Fruit fly (Drosophila melanogaster) whole organism, embryonic: Measurements from ENCODE around the gene CG7156.

Source experiments
- Asciz ChIP-seq: fragments of 200-800 bp; sonication (Bioruptor generic); optimal IDR thresholded peaks from 2 replicates; lab custom pipeline; 2017; ENCODE audit warnings: missing biosample characterization, mild to moderate bottlenecking, missing genetic modification characterization, missing genetic modification reagents
- Atf-2 ChIP-seq: fragments of 200-800 bp; sonication (Bioruptor generic); optimal IDR thresholded peaks from 2 replicates; lab custom pipeline; 2016; ENCODE audit warnings: missing biosample characterization, missing genetic modification characterization
- Bgb ChIP-seq: fragments of 200-800 bp; sonication (Bioruptor generic); IDR thresholded peaks from 2 replicates; pipeline ENCODE4 v1.3.6; 2022; ENCODE audit warnings: missing biosample characterization, missing genetic modification characterization; ENCODE audit not compliant: partially characterized antibody
- BtbVII ChIP-seq: fragments of 200-800 bp; sonication (Bioruptor generic); optimal IDR thresholded peaks from 3 replicates; lab custom pipeline; 2017; ENCODE audit warnings: missing biosample characterization, mild to moderate bottlenecking, missing genetic modification characterization
- CG10267 ChIP-seq: fragments of 200-800 bp; sonication (Bioruptor generic); optimal IDR thresholded peaks from 2 replicates; lab custom pipeline; 2018; ENCODE audit warnings: missing biosample characterization, mild to moderate bottlenecking, missing genetic modification characterization, moderate library complexity
- CG10654 ChIP-seq: fragments of 200-800 bp; sonication (Bioruptor generic); optimal IDR thresholded peaks from 2 replicates; lab custom pipeline; 2016; ENCODE audit warnings: missing biosample characterization, missing genetic modification characterization
- CG11723 ChIP-seq: fragments of 200-800 bp; sonication (Bioruptor generic); optimal IDR thresholded peaks from 2 replicates; lab custom pipeline; 2017; ENCODE audit warnings: missing biosample characterization, mild to moderate bottlenecking, missing genetic modification characterization
- CG1233 ChIP-seq: fragments of 200-800 bp; sonication (Bioruptor generic); optimal IDR thresholded peaks from 4 replicates; lab custom pipeline; 2018; ENCODE audit warnings: missing biosample characterization, mild to moderate bottlenecking, missing genetic modification characterization
- CG13624 ChIP-seq: fragments of 200-800 bp; sonication (Bioruptor generic); optimal IDR thresholded peaks from 2 replicates; lab custom pipeline; 2016; ENCODE audit warnings: missing biosample characterization, missing genetic modification characterization
- CG14710 ChIP-seq: fragments of 200-800 bp; sonication (Bioruptor generic); optimal IDR thresholded peaks from 3 replicates; lab custom pipeline; 2019; ENCODE audit warnings: missing biosample characterization, mild to moderate bottlenecking, missing genetic modification characterization, moderate library complexity
- CG18262 ChIP-seq: fragments of 200-800 bp; optimal IDR thresholded peaks from 3 replicates; lab custom pipeline; 2019; ENCODE audit warnings: missing biosample characterization, mild to moderate bottlenecking, missing genetic modification characterization, moderate library complexity
- CG1832 ChIP-seq: fragments of 200-800 bp; sonication (Bioruptor generic); optimal IDR thresholded peaks from 2 replicates; lab custom pipeline; 2017; ENCODE audit warnings: missing biosample characterization, mild to moderate bottlenecking, missing genetic modification characterization, inconsistent platforms
- CG30403 ChIP-seq: fragments of 200-800 bp; sonication (Bioruptor generic); optimal IDR thresholded peaks from 3 replicates; lab custom pipeline; 2016; ENCODE audit warnings: missing biosample characterization, missing genetic modification characterization
- CG3407 ChIP-seq: fragments of 200-800 bp; sonication (Bioruptor generic); optimal IDR thresholded peaks from 2 replicates; lab custom pipeline; 2018; ENCODE audit warnings: missing biosample characterization, mild to moderate bottlenecking, missing genetic modification characterization
- CG3838 ChIP-seq: fragments of 200-800 bp; sonication (Bioruptor generic); optimal IDR thresholded peaks from 3 replicates; lab custom pipeline; 2016; ENCODE audit warnings: missing biosample characterization, missing genetic modification characterization
- CG4360 ChIP-seq: fragments of 200-800 bp; sonication (Bioruptor generic); IDR thresholded peaks from 2 replicates; pipeline ENCODE4 v1.3.6; 2022; ENCODE audit warnings: missing biosample characterization, missing genetic modification characterization
- CG6683 ChIP-seq: fragments of 200-800 bp; sonication (Bioruptor generic); optimal IDR thresholded peaks from 2 replicates; lab custom pipeline; 2017; ENCODE audit warnings: missing biosample characterization, mild to moderate bottlenecking, missing genetic modification characterization, missing genetic modification reagents
- CG6689 ChIP-seq: fragments of 200-800 bp; sonication (Bioruptor generic); IDR thresholded peaks from 2 replicates; pipeline ENCODE4 v1.3.6; 2022; ENCODE audit warnings: missing biosample characterization, missing genetic modification characterization
- CG6765 ChIP-seq: fragments of 200-800 bp; sonication (Bioruptor generic); optimal IDR thresholded peaks from 3 replicates; lab custom pipeline; 2017; ENCODE audit warnings: missing biosample characterization, mild to moderate bottlenecking, missing genetic modification characterization
- CG6813 ChIP-seq: fragments of 200-800 bp; sonication (Bioruptor generic); optimal IDR thresholded peaks from 2 replicates; lab custom pipeline; 2017; ENCODE audit warnings: missing biosample characterization, missing genetic modification characterization, mild to moderate bottlenecking, moderate library complexity, missing genetic modification reagents
- CG7372 ChIP-seq: fragments of 200-800 bp; sonication (Bioruptor generic); IDR thresholded peaks from 2 replicates; pipeline ENCODE4 v1.3.6; 2022; ENCODE audit warnings: missing biosample characterization, missing genetic modification characterization
- CG9437 ChIP-seq: fragments of 200-800 bp; sonication (Bioruptor generic); optimal IDR thresholded peaks from 2 replicates; lab custom pipeline; 2018; ENCODE audit warnings: missing biosample characterization, mild to moderate bottlenecking, missing genetic modification characterization
- ERR ChIP-seq: fragments of 200-800 bp; sonication (Bioruptor generic); optimal IDR thresholded peaks from 2 replicates; lab custom pipeline; 2016; ENCODE audit warnings: missing biosample characterization, missing genetic modification characterization
- Hsf ChIP-seq: fragments of 200-800 bp; sonication (Bioruptor generic); optimal IDR thresholded peaks from 3 replicates; lab custom pipeline; 2016; ENCODE audit warnings: missing biosample characterization, missing genetic modification characterization
- Max ChIP-seq: fragments of 200-800 bp; sonication (Bioruptor generic); optimal IDR thresholded peaks from 2 replicates; lab custom pipeline; 2016; ENCODE audit warnings: missing biosample characterization, mild to moderate bottlenecking, missing genetic modification characterization
- Mes4 ChIP-seq: fragments of 200-800 bp; sonication (Bioruptor generic); optimal IDR thresholded peaks from 2 replicates; lab custom pipeline; 2016; ENCODE audit warnings: missing biosample characterization, missing genetic modification characterization
- NK7.1 ChIP-seq: fragments of 200-800 bp; sonication (Bioruptor generic); optimal IDR thresholded peaks from 3 replicates; lab custom pipeline; 2016; ENCODE audit warnings: missing biosample characterization, missing genetic modification characterization
- Stat92E ChIP-seq, 3 experiments: fragments of >200 bp in 2 of 3; fragments of 200-800 bp in 1 of 3; sonication (Bioruptor generic) in 1 of 3; optimal IDR thresholded peaks; 2 replicates each; lab custom pipeline; 2017 to 2019; ENCODE audit warnings: missing biosample characterization in 3 of 3, missing genetic modification characterization in 3 of 3, mild to moderate bottlenecking in 1 of 3, moderate library complexity in 1 of 3
- Trl ChIP-seq, 3 experiments: fragments of >200 bp in 2 of 3; fragments of 200-800 bp in 1 of 3; sonication (Bioruptor generic) in 1 of 3; optimal IDR thresholded peaks; 2 replicates in 1 of 3; 3 replicates in 2 of 3; lab custom pipeline; 2016 to 2017; ENCODE audit warnings: missing biosample characterization in 1 of 3, missing genetic modification characterization in 1 of 3
- bsh ChIP-seq, 2 experiments: fragments of 200-800 bp; sonication (Bioruptor generic); optimal IDR thresholded peaks; 2 replicates each; lab custom pipeline; 2017 to 2018; ENCODE audit warnings: mild to moderate bottlenecking in 2 of 2, missing biosample characterization in 2 of 2, missing genetic modification characterization in 2 of 2, moderate library complexity in 1 of 2
- da ChIP-seq: fragments of 200-800 bp; sonication (Bioruptor generic); optimal IDR thresholded peaks from 2 replicates; lab custom pipeline; 2016; ENCODE audit warnings: missing biosample characterization, missing genetic modification characterization
- dan ChIP-seq: fragments of 200-800 bp; sonication (Bioruptor generic); IDR thresholded peaks from 2 replicates; pipeline ENCODE4 v1.3.6; 2022; ENCODE audit warnings: missing biosample characterization, missing genetic modification characterization
- emc ChIP-seq: fragments of 200-800 bp; sonication (Bioruptor generic); optimal IDR thresholded peaks from 2 replicates; lab custom pipeline; 2016; ENCODE audit warnings: missing biosample characterization, missing genetic modification characterization
- fru ChIP-seq: fragments of >200 bp; optimal IDR thresholded peaks from 2 replicates; lab custom pipeline; 2017
- gem ChIP-seq: fragments of 200-800 bp; sonication (Bioruptor generic); optimal IDR thresholded peaks from 2 replicates; lab custom pipeline; 2019; ENCODE audit warnings: missing biosample characterization, mild to moderate bottlenecking, missing genetic modification characterization, moderate library complexity
- jumu ChIP-seq: fragments of 200-800 bp; sonication (Bioruptor generic); optimal IDR thresholded peaks from 3 replicates; lab custom pipeline; 2016; ENCODE audit warnings: missing biosample characterization, missing genetic modification characterization
- kah ChIP-seq: fragments of 200-800 bp; sonication (Bioruptor generic); optimal IDR thresholded peaks from 2 replicates; lab custom pipeline; 2018; ENCODE audit warnings: missing biosample characterization, mild to moderate bottlenecking, missing genetic modification characterization
- kay ChIP-seq: fragments of 200-800 bp; sonication (Bioruptor generic); optimal IDR thresholded peaks from 2 replicates; lab custom pipeline; 2016; ENCODE audit warnings: missing biosample characterization, missing genetic modification characterization
- kni ChIP-seq: fragments of 200-800 bp; sonication (Bioruptor generic); optimal IDR thresholded peaks from 3 replicates; lab custom pipeline; 2017; ENCODE audit warnings: mild to moderate bottlenecking, missing biosample characterization, missing genetic modification reagents, missing genetic modification characterization
- lab ChIP-seq: fragments of 200-800 bp; sonication (Bioruptor generic); optimal IDR thresholded peaks from 3 replicates; lab custom pipeline; 2017; ENCODE audit warnings: missing biosample characterization, missing genetic modification characterization, mild to moderate bottlenecking, moderate library complexity, missing genetic modification reagents
- luna ChIP-seq: fragments of 200-800 bp; sonication (Bioruptor generic); optimal IDR thresholded peaks from 2 replicates; lab custom pipeline; 2016; ENCODE audit warnings: missing biosample characterization, missing genetic modification characterization
- maf-S ChIP-seq: fragments of 200-800 bp; sonication (Bioruptor generic); optimal IDR thresholded peaks from 2 replicates; lab custom pipeline; 2016; ENCODE audit warnings: missing biosample characterization, missing genetic modification characterization
- mirr ChIP-seq: fragments of 200-800 bp; sonication (Bioruptor generic); optimal IDR thresholded peaks from 3 replicates; lab custom pipeline; 2018; ENCODE audit warnings: missing biosample characterization, mild to moderate bottlenecking, missing genetic modification characterization
- onecut ChIP-seq: fragments of 200-800 bp; sonication (Bioruptor generic); IDR thresholded peaks from 2 replicates; pipeline ENCODE4 v1.3.6; 2022; ENCODE audit warnings: missing biosample characterization, missing genetic modification characterization
- p53 ChIP-seq: fragments of 200-800 bp; sonication (Bioruptor generic); optimal IDR thresholded peaks from 2 replicates; lab custom pipeline; 2016; ENCODE audit warnings: missing biosample characterization, missing genetic modification characterization
- pan ChIP-seq, 4 experiments: fragments of >200 bp in 3 of 4; fragments of 200-800 bp in 1 of 4; sonication (Bioruptor generic) in 1 of 4; optimal IDR thresholded peaks in 3 of 4; IDR thresholded peaks in 1 of 4; 2 replicates each; pipeline versions ENCODE4 v1.3.6 to Lab custom; 2017 to 2022; ENCODE audit warnings: missing biosample characterization in 2 of 4, missing genetic modification characterization in 2 of 4, mixed read lengths in 1 of 4
- run ChIP-seq: fragments of 200-800 bp; sonication (Bioruptor generic); optimal IDR thresholded peaks from 3 replicates; lab custom pipeline; 2018; ENCODE audit warnings: missing biosample characterization, mild to moderate bottlenecking, missing genetic modification characterization
- tap ChIP-seq: fragments of 200-800 bp; optimal IDR thresholded peaks from 3 replicates; lab custom pipeline; 2019; ENCODE audit warnings: missing biosample characterization, mild to moderate bottlenecking, missing genetic modification characterization, moderate library complexity
- twi ChIP-seq: fragments of 200-800 bp; optimal IDR thresholded peaks from 2 replicates; lab custom pipeline; 2019; ENCODE audit warnings: missing biosample characterization, mild to moderate bottlenecking, missing genetic modification characterization, moderate library complexity

The CG7156 gene

DNA sequence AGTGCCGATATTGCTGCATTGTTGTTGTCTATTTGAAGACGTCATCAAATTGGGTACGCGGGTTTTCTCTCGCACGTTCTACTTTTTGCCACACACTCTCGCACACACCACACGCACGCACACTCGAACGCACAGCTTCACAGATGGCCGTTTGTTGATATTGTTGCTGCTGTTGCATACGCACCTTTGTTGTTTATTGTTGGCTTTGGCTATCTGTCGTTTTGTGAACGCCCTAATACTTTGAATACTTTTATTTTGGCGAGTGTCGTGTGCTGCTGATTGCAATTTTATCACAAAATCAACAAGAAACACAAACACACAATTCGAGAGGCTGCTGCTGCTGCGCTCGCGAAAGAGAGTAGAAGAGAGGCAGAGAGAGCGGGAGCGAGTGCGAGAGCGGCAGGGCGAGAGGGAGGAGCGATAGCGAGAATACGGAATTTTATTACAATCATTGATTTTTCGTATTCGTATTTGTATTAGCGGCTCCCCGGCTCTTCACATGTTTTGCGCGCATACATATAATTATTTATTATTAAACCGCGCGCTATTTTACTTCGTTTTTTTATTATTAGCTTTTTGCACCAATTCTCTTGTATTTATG is 43.3 kb downstream of the CG7156 start (continued):
- peak; percentile 62 for TF ChIP-seq kni (GFP tag; lab: Kevin White, UChicago)
- peak; percentile 37 for TF ChIP-seq kay (GFP tag; lab: Kevin White, UChicago)
- TF ChIP-seq CG7372 (GFP tag; lab: Robert Waterston, UW): no peak
- TF ChIP-seq Mes4: peak; percentile 38
- peak; percentile 4 for TF ChIP-seq Max (GFP tag; lab: Kevin White, UChicago)
- peak; percentile 99 to 100 for TF ChIP-seq Trl (optimal IDR thresholded peaks at IDR 0.05; lab: Kevin White, UChicago)
- peak; percentile 85 for TF ChIP-seq Trl (GFP tag; optimal IDR thresholded peaks at IDR 0.05; lab: Kevin White, UChicago)
- peak; percentile 41 for TF ChIP-seq ERR (GFP tag; lab: Kevin White, UChicago)
- TF ChIP-seq fru (lab: Kevin White, UChicago): no peak
- TF ChIP-seq CG30403 (GFP tag; lab: Kevin White, UChicago): no peak
- no peak for TF ChIP-seq CG4360 (GFP tag; lab: Robert Waterston, UW)
- TF ChIP-seq pan (optimal IDR thresholded peaks at IDR 0.05; lab: Kevin White, UChicago): no peak
- no peak for TF ChIP-seq pan (GFP tag; optimal IDR thresholded peaks at IDR 0.05 in 1 of 2, IDR thresholded peaks at IDR 0.05 in 1 of 2)
- no peak for TF ChIP-seq CG6689 (GFP tag; lab: Robert Waterston, UW)
- peak; percentile 9 for TF ChIP-seq Hsf (GFP tag; lab: Kevin White, UChicago)
- TF ChIP-seq emc (GFP tag; lab: Kevin White, UChicago): no peak
- peak; percentile 3 for TF ChIP-seq maf-S (GFP tag; lab: Kevin White, UChicago)
- TF ChIP-seq CG11723 (GFP tag; lab: Kevin White, UChicago): peak; percentile 62
- TF ChIP-seq run: peak; percentile 5
- TF ChIP-seq mirr: peak; percentile 56
- peak; percentile 21 for TF ChIP-seq CG6765 (GFP tag; lab: Kevin White, UChicago)
- peak; percentile 27 for TF ChIP-seq twi (tag; lab: Kevin White, UChicago)
- no peak for TF ChIP-seq dan
- peak; percentile 41 for TF ChIP-seq gem (tag; lab: Kevin White, UChicago)
- TF ChIP-seq Atf-2: peak; percentile 22
- peak; percentile 42 for TF ChIP-seq NK7.1 (GFP tag; lab: Kevin White, UChicago)
- TF ChIP-seq Bgb (GFP tag; lab: Robert Waterston, UW): no peak
- TF ChIP-seq luna: no peak
- TF ChIP-seq CG1832 (GFP tag; lab: Kevin White, UChicago): no peak
- TF ChIP-seq CG13624 (GFP tag; lab: Kevin White, UChicago): peak; percentile 41
- peak; percentile 33 for TF ChIP-seq jumu (GFP tag; lab: Kevin White, UChicago)
- TF ChIP-seq CG3838 (GFP tag; lab: Kevin White, UChicago): peak; percentile 64
- peak; percentile 70 for TF ChIP-seq BtbVII (GFP tag; lab: Kevin White, UChicago)
- TF ChIP-seq CG3407 (GFP tag; lab: Kevin White, UChicago): peak; percentile 55
- TF ChIP-seq CG1233 (GFP tag; lab: Kevin White, UChicago): peak; percentile 43
- TF ChIP-seq CG14710 (tag; lab: Kevin White, UChicago): peak; percentile 39
- peak; percentile 94 for TF ChIP-seq onecut (GFP tag; lab: Robert Waterston, UW)
- TF ChIP-seq kah (GFP tag; lab: Kevin White, UChicago): peak; percentile 60
- peak; percentile 26 for TF ChIP-seq p53 (GFP tag; lab: Kevin White, UChicago)
- peak in 1 of 2 experiments; percentile 39 for TF ChIP-seq bsh (GFP tag; optimal IDR thresholded peaks at IDR 0.05; lab: Kevin White, UChicago)
- TF ChIP-seq Asciz (GFP tag; lab: Kevin White, UChicago): peak; percentile 75
- peak; percentile 62 for TF ChIP-seq CG6683 (GFP tag; lab: Kevin White, UChicago)
- peak; percentile 49 for TF ChIP-seq da (GFP tag; lab: Kevin White, UChicago)
- TF ChIP-seq CG18262: peak; percentile 36
- TF ChIP-seq CG10654 (GFP tag; lab: Kevin White, UChicago): peak; percentile 9
- TF ChIP-seq CG9437: peak; percentile 15
- TF ChIP-seq CG10267 (tag; lab: Kevin White, UChicago): peak; percentile 12
- peak; percentile 58 for TF ChIP-seq CG6813 (GFP tag; lab: Kevin White, UChicago)
- TF ChIP-seq Stat92E (GFP tag; optimal IDR thresholded peaks at IDR 0.05; lab: Kevin White, UChicago): peak in 1 of 3 experiments; percentile 13
- peak; percentile 45 for TF ChIP-seq lab (GFP tag; lab: Kevin White, UChicago)
- TF ChIP-seq tap: peak; percentile 29
